Fruit fly (Drosophila melanogaster): Measurements from ENCODE around the gene bib.

DNA sequence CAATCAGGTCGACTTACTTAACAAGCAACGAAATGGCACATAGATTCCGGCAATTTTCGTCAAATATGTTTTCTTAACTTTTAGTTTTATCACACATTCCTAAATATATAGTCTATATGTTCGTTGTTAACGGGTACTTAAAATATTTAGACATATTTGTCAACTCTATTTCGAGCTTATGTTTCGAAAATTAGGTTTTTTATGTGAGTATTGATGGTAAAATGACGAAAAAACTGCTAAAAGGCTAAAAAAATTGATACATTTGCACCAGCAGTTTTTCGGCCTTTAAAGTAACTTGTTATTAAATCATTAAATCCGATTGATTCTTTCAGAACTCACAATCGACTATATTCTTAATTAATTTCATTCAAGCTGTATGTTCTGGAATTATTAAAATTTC is 32.9 kb downstream of the bib start, which contains the start of gene CG13131:
- TF ChIP-seq CG32121 (GFP tag; IDR thresholded peaks at IDR 0.05) (no peak), Pif1B (GFP tag; optimal IDR thresholded peaks at IDR 0.05) (no peak), D1 (tag; optimal IDR thresholded peaks at IDR 0.05) (no peak), Ets98B (GFP tag; IDR thresholded peaks at IDR 0.05) (no peak), CG34367 (tag; optimal IDR thresholded peaks at IDR 0.05) (no peak), Pif1A (GFP tag; optimal IDR thresholded peaks at IDR 0.05) (no peak), CG17806 (tag; optimal IDR thresholded peaks at IDR 0.05) (no peak), CG8301 (tag; optimal IDR thresholded peaks at IDR 0.05) (no peak), CG9948 (tag; optimal IDR thresholded peaks at IDR 0.05) (no peak), gl (tag; optimal IDR thresholded peaks at IDR 0.05) (no peak)
